Worm (Caenorhabditis elegans): ENCODE measurements around the gene C17H12.11.

ce11 chrIV:6770407-6770883, 31.7 kb upstream of the C17H12.11 start, which contains the start of gene anat-1:
- no peak for TF ChIP-seq tab-1 (GFP tag; IDR thresholded peaks at IDR 0.05)
- no peak for TF ChIP-seq med-1 (GFP tag; optimal IDR thresholded peaks at IDR 0.05; ENCODE audit: insufficient read depth)
- TF ChIP-seq cog-1 (tag; optimal IDR thresholded peaks at IDR 0.05), result no peak

Data from whole organism, midembryonic.